Fruit fly (Drosophila melanogaster) ovary, adult (tissue): ENCODE measurements around the gene Claspin.

Experiments used
- CG17801 ChIP-seq: fragments of 200-800 bp; optimal IDR thresholded peaks from 2 replicates; lab custom pipeline; 2019; ENCODE audit warnings: missing biosample characterization, mild to moderate bottlenecking, missing genetic modification characterization, moderate library complexity; ENCODE audit not compliant: partially characterized antibody

Gene Claspin

dm6 chr3L:4348072-4348471 lies 34.8 kb downstream of the Claspin start:
- TF ChIP-seq CG17801 (GFP tag; lab: Kevin White, UChicago): no peak

dm6 chr3L:4348839-4349238 lies 35.6 kb downstream of the Claspin start:
- no peak for TF ChIP-seq CG17801 (GFP tag; lab: Kevin White, UChicago)

dm6 chr3L:4349314-4349713 lies 36.0 kb downstream of the Claspin start:
- TF ChIP-seq CG17801 (GFP tag; lab: Kevin White, UChicago): no peak

- no peak for TF ChIP-seq CG17801 (GFP tag; lab: Kevin White, UChicago)
Observed at dm6 chr3L:4352009-4352408, 38.7 kb downstream of the Claspin start.

dm6 chr3L:4352649-4353048 lies 39.4 kb downstream of the Claspin start:
- no peak for TF ChIP-seq CG17801 (GFP tag; lab: Kevin White, UChicago)

- TF ChIP-seq CG17801 (GFP tag; lab: Kevin White, UChicago): no peak
Observed at dm6 chr3L:4353657-4354075, 40.4 kb downstream of the Claspin start.

- TF ChIP-seq CG17801 (GFP tag; lab: Kevin White, UChicago): no peak
Observed at dm6 chr3L:4354898-4355627, 41.8 kb downstream of the Claspin start.

- no peak for TF ChIP-seq CG17801 (GFP tag; lab: Kevin White, UChicago)
Observed at dm6 chr3L:4356986-4357385, 43.7 kb downstream of the Claspin start.

- TF ChIP-seq CG17801 (GFP tag; lab: Kevin White, UChicago): no peak
Observed at dm6 chr3L:4357705-4358131, 44.4 kb downstream of the Claspin start.

dm6 chr3L:4359688-4360375 lies 46.5 kb downstream of the Claspin start:
- no peak for TF ChIP-seq CG17801 (GFP tag; lab: Kevin White, UChicago)

- no peak for TF ChIP-seq CG17801 (GFP tag; lab: Kevin White, UChicago)
Observed at dm6 chr3L:4360376-4360703, 47.1 kb downstream of the Claspin start.

- TF ChIP-seq CG17801 (GFP tag; lab: Kevin White, UChicago): no peak
Observed at dm6 chr3L:4362937-4363336, 49.7 kb downstream of the Claspin start.

dm6 chr3L:4363484-4363883 lies 50.2 kb downstream of the Claspin start:
- TF ChIP-seq CG17801 (GFP tag; lab: Kevin White, UChicago): no peak

dm6 chr3L:4363887-4364794 lies 50.9 kb downstream of the Claspin start, which contains the start of the genes Cip4 and mRpS6:
Gene Cip4 (minus strand): TSS chr3L:4364102.
Gene mRpS6 (plus strand): TSS chr3L:4364550.
- TF ChIP-seq CG17801 (GFP tag; lab: Kevin White, UChicago): no peak

dm6 chr3L:4365197-4365596 lies 51.9 kb downstream of the Claspin start, which contains the start of gene CG33514:
Gene CG33514 (plus strand): TSS chr3L:4365434.
- no peak for TF ChIP-seq CG17801 (GFP tag; lab: Kevin White, UChicago)
